Worm (Caenorhabditis elegans) whole organism, L3 larva: ENCODE results near the gene B0310.2.

Experiments used
- ama-1 ChIP-seq: fragments of 150-350 bp; optimal IDR thresholded peaks from 2 replicates; lab custom pipeline; 2018
- fkh-10 ChIP-seq: sonication (generic microtip); optimal IDR thresholded peaks from 2 replicates; lab custom pipeline; 2017; ENCODE audit warnings: missing biosample characterization, missing genetic modification reagents, missing genetic modification characterization
- fos-1 ChIP-seq: fragments of 150-350 bp; optimal IDR thresholded peaks from 2 replicates; lab custom pipeline; 2014; ENCODE audit warnings: missing biosample characterization, missing genetic modification characterization
- lin-39 ChIP-seq: fragments of 150-350 bp; optimal IDR thresholded peaks from 2 replicates; lab custom pipeline; 2018; ENCODE audit warnings: missing biosample characterization, missing genetic modification reagents, missing genetic modification characterization
- nhr-11 ChIP-seq: fragments of 150-350 bp; optimal IDR thresholded peaks from 2 replicates; lab custom pipeline; 2014; ENCODE audit warnings: missing biosample characterization, missing genetic modification characterization
- nhr-77 ChIP-seq: fragments of 150-350 bp; optimal IDR thresholded peaks from 2 replicates; lab custom pipeline; 2014; ENCODE audit warnings: missing biosample characterization, missing genetic modification characterization
- pha-4 ChIP-seq: fragments of 150-350 bp; optimal IDR thresholded peaks from 2 replicates; lab custom pipeline; 2014; ENCODE audit warnings: missing biosample characterization, missing genetic modification reagents, missing genetic modification characterization
- snpc-4 ChIP-seq: fragments of 150-350 bp; optimal IDR thresholded peaks from 2 replicates; lab custom pipeline; 2014; ENCODE audit warnings: missing biosample characterization, missing genetic modification characterization
- unc-39 ChIP-seq: sonication (generic microtip); optimal IDR thresholded peaks from 4 replicates; lab custom pipeline; 2017; ENCODE audit warnings: missing biosample characterization, missing genetic modification characterization
- ztf-11 ChIP-seq: fragments of 150-350 bp; optimal IDR thresholded peaks from 2 replicates; lab custom pipeline; 2014; ENCODE audit warnings: missing biosample characterization, missing genetic modification characterization
- ztf-4 ChIP-seq: fragments of 150-350 bp; optimal IDR thresholded peaks from 2 replicates; lab custom pipeline; 2014; ENCODE audit warnings: missing biosample characterization, missing genetic modification characterization

DNA sequence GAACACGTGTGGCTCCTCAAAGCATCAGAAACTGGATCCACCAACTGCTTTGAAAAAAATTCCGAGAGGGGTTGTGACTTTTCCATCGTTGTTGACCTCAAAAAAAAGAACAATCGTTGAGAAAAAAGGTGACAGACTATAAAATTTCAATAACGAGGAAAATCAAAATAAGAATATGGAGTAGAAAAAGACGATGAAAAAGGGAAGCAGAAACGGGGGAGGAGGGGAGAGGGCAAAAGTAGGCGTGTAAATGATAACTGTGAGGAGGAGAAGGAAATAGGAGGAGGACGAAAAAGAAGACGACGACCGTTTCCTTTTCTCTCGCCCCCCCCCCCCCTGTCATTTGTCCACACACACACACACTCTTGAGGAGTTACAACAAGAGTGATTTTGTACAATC lies at the start of gene B0310.2:
- TF ChIP-seq ztf-4 (tag; lab: Kevin White, UChicago) (no peak), ama-1 (lab: Kevin White, UChicago) (no peak), unc-39 (tag; lab: Kevin White, UChicago) (no peak), ztf-11 (no peak), snpc-4 (tag; lab: Kevin White, UChicago) (no peak), nhr-11 (no peak), fos-1 (no peak), fkh-10 (GFP tag; lab: Kevin White, UChicago) (no peak), nhr-77 (tag; lab: Kevin White, UChicago) (no peak), pha-4 (no peak), lin-39 (tag; lab: Kevin White, UChicago) (no peak)
